Fruit fly (Drosophila melanogaster) whole organism, embryonic: ENCODE measurements around the gene brat.

Experiments used
- Antp ChIP-seq: fragments of 200-800 bp; sonication (Bioruptor generic); optimal IDR thresholded peaks from 3 replicates; lab custom pipeline; 2016; ENCODE audit warnings: missing biosample characterization, missing genetic modification characterization
- Blimp-1 ChIP-seq: fragments of 200-800 bp; sonication (Bioruptor generic); optimal IDR thresholded peaks from 3 replicates; lab custom pipeline; 2018; ENCODE audit warnings: missing biosample characterization, missing genetic modification characterization, mild to moderate bottlenecking, moderate library complexity, missing genetic modification reagents
- CG13775 ChIP-seq: fragments of 200-800 bp; sonication (Bioruptor generic); optimal IDR thresholded peaks from 3 replicates; lab custom pipeline; 2017; ENCODE audit warnings: missing biosample characterization, mild to moderate bottlenecking, missing genetic modification characterization
- CG13894 ChIP-seq: fragments of 200-800 bp; sonication (Bioruptor generic); optimal IDR thresholded peaks from 3 replicates; lab custom pipeline; 2018; ENCODE audit warnings: missing biosample characterization, mild to moderate bottlenecking, missing genetic modification characterization, moderate library complexity
- CG14050 ChIP-seq: fragments of 200-800 bp; sonication (Bioruptor generic); IDR thresholded peaks from 3 replicates; pipeline ENCODE4 v1.3.6; 2022; ENCODE audit warnings: missing biosample characterization, missing genetic modification characterization
- CG14965 ChIP-seq: fragments of 200-800 bp; sonication (Bioruptor generic); optimal IDR thresholded peaks from 2 replicates; lab custom pipeline; 2016; ENCODE audit warnings: missing biosample characterization, missing genetic modification characterization, borderline replicate concordance
- CG15073 ChIP-seq: fragments of 200-800 bp; sonication (Bioruptor generic); optimal IDR thresholded peaks from 2 replicates; lab custom pipeline; 2016; ENCODE audit warnings: missing biosample characterization, missing genetic modification characterization
- CG17186 ChIP-seq: fragments of 200-800 bp; sonication (Bioruptor generic); optimal IDR thresholded peaks from 3 replicates; lab custom pipeline; 2017; ENCODE audit warnings: missing biosample characterization, missing genetic modification reagents, missing genetic modification characterization
- CG17361 ChIP-seq: fragments of 200-800 bp; sonication (Bioruptor generic); IDR thresholded peaks from 3 replicates; pipeline ENCODE4 v1.3.6; 2022; ENCODE audit warnings: missing biosample characterization, missing genetic modification characterization
- CG17568 ChIP-seq: fragments of 200-800 bp; sonication (Bioruptor generic); optimal IDR thresholded peaks from 2 replicates; lab custom pipeline; 2018; ENCODE audit warnings: missing biosample characterization, mild to moderate bottlenecking, missing genetic modification characterization, moderate library complexity
- CG2199 ChIP-seq: fragments of 200-800 bp; sonication (Bioruptor generic); IDR thresholded peaks from 3 replicates; pipeline ENCODE4 v1.3.6; 2022; ENCODE audit warnings: missing biosample characterization, missing genetic modification characterization
- CG4282 ChIP-seq: fragments of 200-800 bp; sonication (Bioruptor generic); optimal IDR thresholded peaks from 2 replicates; lab custom pipeline; 2016; ENCODE audit warnings: missing biosample characterization, missing genetic modification characterization
- CG4617 ChIP-seq: fragments of 200-800 bp; sonication (Bioruptor generic); optimal IDR thresholded peaks from 3 replicates; lab custom pipeline; 2016; ENCODE audit warnings: missing biosample characterization, missing genetic modification characterization, borderline replicate concordance
- CG4854 ChIP-seq: fragments of 200-800 bp; sonication (Bioruptor generic); optimal IDR thresholded peaks from 2 replicates; lab custom pipeline; 2016; ENCODE audit warnings: missing biosample characterization, missing genetic modification characterization, inconsistent platforms
- CG6689 ChIP-seq: fragments of 200-800 bp; sonication (Bioruptor generic); IDR thresholded peaks from 2 replicates; pipeline ENCODE4 v1.3.6; 2022; ENCODE audit warnings: missing biosample characterization, missing genetic modification characterization
- CG7372 ChIP-seq: fragments of 200-800 bp; sonication (Bioruptor generic); IDR thresholded peaks from 2 replicates; pipeline ENCODE4 v1.3.6; 2022; ENCODE audit warnings: missing biosample characterization, missing genetic modification characterization
- CG7745 ChIP-seq: fragments of 200-800 bp; sonication (Bioruptor generic); optimal IDR thresholded peaks from 2 replicates; lab custom pipeline; 2018; ENCODE audit warnings: missing biosample characterization, mild to moderate bottlenecking, missing genetic modification characterization, moderate library complexity
- CG7786 ChIP-seq: fragments of 200-800 bp; sonication (Bioruptor generic); optimal IDR thresholded peaks from 2 replicates; lab custom pipeline; 2016; ENCODE audit warnings: missing biosample characterization, missing genetic modification characterization
- CG9437 ChIP-seq: fragments of 200-800 bp; sonication (Bioruptor generic); optimal IDR thresholded peaks from 2 replicates; lab custom pipeline; 2018; ENCODE audit warnings: missing biosample characterization, mild to moderate bottlenecking, missing genetic modification characterization
- Dll ChIP-seq: fragments of 200-800 bp; sonication (Bioruptor generic); IDR thresholded peaks from 4 replicates; pipeline ENCODE4 v1.3.6; 2022; ENCODE audit warnings: missing biosample characterization, missing genetic modification characterization; ENCODE audit not compliant: partially characterized antibody
- E2f2 ChIP-seq: fragments of 200-800 bp; sonication (Bioruptor generic); IDR thresholded peaks from 2 replicates; pipeline ENCODE4 v1.3.6; 2022; ENCODE audit warnings: missing biosample characterization, missing genetic modification characterization
- Fer3 ChIP-seq: fragments of 200-800 bp; sonication (Bioruptor generic); optimal IDR thresholded peaks from 2 replicates; lab custom pipeline; 2018; ENCODE audit warnings: missing biosample characterization, mild to moderate bottlenecking, missing genetic modification characterization, moderate library complexity
- HLH4C ChIP-seq: fragments of 200-800 bp; sonication (Bioruptor generic); IDR thresholded peaks from 3 replicates; pipeline ENCODE4 v1.3.6; 2022; ENCODE audit warnings: missing biosample characterization, missing genetic modification characterization; ENCODE audit not compliant: partially characterized antibody
- HLHmδ ChIP-seq: fragments of 200-800 bp; sonication (Bioruptor generic); optimal IDR thresholded peaks from 2 replicates; lab custom pipeline; 2018; ENCODE audit warnings: missing biosample characterization, mild to moderate bottlenecking, missing genetic modification characterization, moderate library complexity
- Hr39 ChIP-seq: fragments of >200 bp; optimal IDR thresholded peaks from 2 replicates; lab custom pipeline; 2017
- Nf-YB ChIP-seq: fragments of 200-800 bp; sonication (Bioruptor generic); optimal IDR thresholded peaks from 3 replicates; lab custom pipeline; 2019; ENCODE audit warnings: missing biosample characterization, mild to moderate bottlenecking, missing genetic modification characterization, moderate library complexity
- Pdp1 ChIP-seq, 2 experiments: fragments of 200-800 bp; sonication (Bioruptor generic); optimal IDR thresholded peaks; 3 replicates each; lab custom pipeline; 2016; ENCODE audit warnings: missing biosample characterization in 2 of 2, missing genetic modification characterization in 2 of 2, mild to moderate bottlenecking in 1 of 2, moderate library complexity in 1 of 2
- TFAM ChIP-seq: fragments of 200-800 bp; sonication (Bioruptor generic); optimal IDR thresholded peaks from 2 replicates; lab custom pipeline; 2017; ENCODE audit warnings: missing biosample characterization, missing genetic modification characterization, inconsistent platforms
- Xbp1 ChIP-seq: fragments of 200-800 bp; sonication (Bioruptor generic); optimal IDR thresholded peaks from 3 replicates; lab custom pipeline; 2016; ENCODE audit warnings: missing biosample characterization, mild to moderate bottlenecking, missing genetic modification characterization
- bowl ChIP-seq: fragments of 200-800 bp; sonication (Bioruptor generic); IDR thresholded peaks from 2 replicates; pipeline ENCODE4 v1.3.6; 2022; ENCODE audit warnings: missing biosample characterization, missing genetic modification characterization
- crc ChIP-seq: fragments of 200-800 bp; sonication (Bioruptor generic); optimal IDR thresholded peaks from 2 replicates; lab custom pipeline; 2016; ENCODE audit warnings: missing biosample characterization, missing genetic modification characterization
- cwo ChIP-seq: fragments of 200-800 bp; sonication (Bioruptor generic); optimal IDR thresholded peaks from 3 replicates; lab custom pipeline; 2017; ENCODE audit warnings: missing biosample characterization, missing genetic modification characterization, mild to moderate bottlenecking, moderate library complexity, missing genetic modification reagents
- da ChIP-seq: fragments of 200-800 bp; sonication (Bioruptor generic); optimal IDR thresholded peaks from 2 replicates; lab custom pipeline; 2016; ENCODE audit warnings: missing biosample characterization, missing genetic modification characterization
- eve ChIP-seq, 2 experiments: fragments of >200 bp; optimal IDR thresholded peaks; 2 replicates each; lab custom pipeline; 2017; ENCODE audit warnings: missing biosample characterization in 2 of 2, missing genetic modification characterization in 2 of 2
- fru ChIP-seq: fragments of >200 bp; optimal IDR thresholded peaks from 2 replicates; lab custom pipeline; 2017
- gem ChIP-seq: fragments of 200-800 bp; sonication (Bioruptor generic); optimal IDR thresholded peaks from 2 replicates; lab custom pipeline; 2019; ENCODE audit warnings: missing biosample characterization, mild to moderate bottlenecking, missing genetic modification characterization, moderate library complexity
- grau ChIP-seq: fragments of 200-800 bp; optimal IDR thresholded peaks from 3 replicates; lab custom pipeline; 2019; ENCODE audit warnings: missing biosample characterization, mild to moderate bottlenecking, missing genetic modification characterization, moderate library complexity
- insv ChIP-seq, 2 experiments: fragments of 200-800 bp; sonication (Bioruptor generic); optimal IDR thresholded peaks; 3 replicates each; lab custom pipeline; 2016 to 2018; ENCODE audit warnings: missing biosample characterization in 2 of 2, missing genetic modification characterization in 2 of 2
- inv ChIP-seq: fragments of 200-800 bp; sonication (Bioruptor generic); IDR thresholded peaks from 2 replicates; pipeline ENCODE4 v1.3.6; 2022; ENCODE audit warnings: missing biosample characterization, missing genetic modification characterization; ENCODE audit not compliant: partially characterized antibody
- luna ChIP-seq: fragments of 200-800 bp; sonication (Bioruptor generic); optimal IDR thresholded peaks from 2 replicates; lab custom pipeline; 2016; ENCODE audit warnings: missing biosample characterization, missing genetic modification characterization
- mam ChIP-seq: fragments of 200-800 bp; sonication (Bioruptor generic); optimal IDR thresholded peaks from 3 replicates; lab custom pipeline; 2016; ENCODE audit warnings: missing biosample characterization, missing genetic modification characterization
- nmo ChIP-seq: fragments of 200-800 bp; sonication (Bioruptor generic); optimal IDR thresholded peaks from 2 replicates; lab custom pipeline; 2018; ENCODE audit warnings: missing biosample characterization, mild to moderate bottlenecking, missing genetic modification characterization, moderate library complexity
- pfk ChIP-seq: fragments of 200-800 bp; sonication (Bioruptor generic); optimal IDR thresholded peaks from 2 replicates; lab custom pipeline; 2018; ENCODE audit warnings: missing biosample characterization, mild to moderate bottlenecking, missing genetic modification characterization, moderate library complexity
- pita ChIP-seq: fragments of 200-800 bp; sonication (Bioruptor generic); optimal IDR thresholded peaks from 2 replicates; lab custom pipeline; 2017; ENCODE audit warnings: missing biosample characterization, mild to moderate bottlenecking, missing genetic modification characterization
- scrt ChIP-seq: fragments of 200-800 bp; sonication (Bioruptor generic); optimal IDR thresholded peaks from 2 replicates; lab custom pipeline; 2018; ENCODE audit warnings: missing biosample characterization, mild to moderate bottlenecking, missing genetic modification characterization, moderate library complexity
- sens ChIP-seq: fragments of 200-800 bp; sonication (Bioruptor generic); peaks from one replicate; lab custom pipeline; 2016; ENCODE audit warnings: missing biosample characterization, missing genetic modification characterization
- sens-2 ChIP-seq: fragments of 200-800 bp; sonication (Bioruptor generic); IDR thresholded peaks from 2 replicates; pipeline ENCODE4 v1.3.6; 2022; ENCODE audit warnings: missing biosample characterization, missing genetic modification characterization
- sima ChIP-seq: fragments of 200-800 bp; sonication (Bioruptor generic); optimal IDR thresholded peaks from 2 replicates; lab custom pipeline; 2016; ENCODE audit warnings: missing biosample characterization, missing genetic modification characterization
- sna ChIP-seq: fragments of 200-800 bp; sonication (Bioruptor generic); IDR thresholded peaks from 2 replicates; pipeline ENCODE4 v1.3.6; 2022; ENCODE audit warnings: missing biosample characterization, missing genetic modification characterization; ENCODE audit not compliant: partially characterized antibody
- stc ChIP-seq: fragments of 200-800 bp; sonication (Bioruptor generic); IDR thresholded peaks from 2 replicates; pipeline ENCODE4 v1.3.6; 2022; ENCODE audit warnings: missing biosample characterization, missing genetic modification characterization

brat gene

DNA sequence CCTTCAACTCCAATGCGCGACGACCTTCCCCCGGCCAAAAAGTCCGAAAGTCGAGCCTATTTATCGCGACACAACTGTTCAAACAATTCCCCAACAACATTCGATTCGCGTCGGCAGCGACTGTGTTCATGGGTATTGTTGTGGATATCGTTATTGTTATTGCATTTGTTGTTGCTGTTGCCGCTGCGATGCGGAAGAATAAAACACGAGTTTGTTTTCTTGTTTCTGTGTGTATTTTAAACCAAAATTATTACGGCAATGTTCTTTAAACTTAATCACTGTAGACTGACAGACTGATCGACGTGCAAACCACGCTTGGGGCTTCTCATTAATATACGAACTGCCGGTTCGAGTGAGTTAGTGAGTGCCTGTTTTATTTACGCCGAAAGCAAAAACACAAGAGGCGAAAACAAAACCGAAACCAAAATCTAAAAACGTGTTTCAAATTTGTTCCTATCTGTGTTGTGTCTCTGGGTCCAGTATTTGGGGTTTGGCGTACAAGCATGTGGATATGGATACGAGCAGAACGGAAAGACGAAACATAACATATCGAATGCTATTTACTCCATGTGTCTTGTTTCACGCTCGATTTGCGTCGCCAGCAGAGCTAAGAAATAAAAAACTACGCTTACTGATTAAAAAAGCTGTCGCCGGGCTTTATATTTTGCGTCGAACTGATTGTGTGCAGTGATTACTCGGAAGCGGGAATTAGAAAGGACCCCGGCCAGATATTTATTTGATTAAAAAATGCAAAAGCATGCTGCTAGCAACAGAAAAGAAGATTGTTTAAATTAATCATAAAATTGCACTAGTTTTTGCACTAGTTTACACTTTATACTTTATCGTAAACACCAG is 26.2 kb downstream of the brat start (continued):
- TF ChIP-seq Fer3 (no peak), CG4854 (GFP tag; lab: Kevin White, UChicago) (no peak), Antp (GFP tag; lab: Kevin White, UChicago) (no peak), CG7786 (GFP tag; lab: Kevin White, UChicago) (no peak), sima (no peak), HLH4C (GFP tag; lab: Robert Waterston, UW) (no peak), CG17568 (GFP tag; lab: Kevin White, UChicago) (no peak), sens-2 (no peak), sna (GFP tag; lab: Robert Waterston, UW) (no peak), CG14965 (GFP tag; lab: Kevin White, UChicago) (no peak), Nf-YB (no peak), Pdp1 (GFP tag; optimal IDR thresholded peaks at IDR 0.05; lab: Kevin White, UChicago) (no peak), CG7745 (tag; lab: Kevin White, UChicago) (no peak), da (GFP tag; lab: Kevin White, UChicago) (no peak), Dll (no peak), scrt (GFP tag; lab: Kevin White, UChicago) (no peak), luna (GFP tag; lab: Kevin White, UChicago) (no peak), CG4282 (GFP tag; lab: Kevin White, UChicago) (no peak), CG17361 (no peak), pita (GFP tag; lab: Kevin White, UChicago) (no peak), CG2199 (peak; percentile 72), CG13894 (tag; lab: Kevin White, UChicago) (peak; percentile 2), grau (peak; percentile 26), CG13775 (GFP tag; lab: Kevin White, UChicago) (no peak), nmo (GFP tag; lab: Kevin White, UChicago) (no peak), inv (no peak), fru (lab: Kevin White, UChicago) (no peak), CG4617 (no peak), mam (GFP tag; lab: Kevin White, UChicago) (no peak), gem (tag; lab: Kevin White, UChicago) (no peak), E2f2 (GFP tag; lab: Robert Waterston, UW) (no peak), eve (GFP tag; optimal IDR thresholded peaks at IDR 0.05; lab: Kevin White, UChicago) (peak in 1 of 2 experiments; percentile 9), pfk (peak; percentile 84), stc (GFP tag; lab: Robert Waterston, UW) (0 out of 2 replicates have a peak, but pooled peaks have one; percentile 2), insv (GFP tag; optimal IDR thresholded peaks at IDR 0.05; lab: Kevin White, UChicago) (no peak), Xbp1 (GFP tag; lab: Kevin White, UChicago) (no peak), CG14050 (GFP tag; lab: Robert Waterston, UW) (no peak), CG6689 (GFP tag; lab: Robert Waterston, UW) (no peak), cwo (GFP tag; lab: Kevin White, UChicago) (no peak), HLHmδ (GFP tag; lab: Kevin White, UChicago) (peak; percentile 43), CG7372 (GFP tag; lab: Robert Waterston, UW) (no peak), CG9437 (peak; percentile 6), crc (GFP tag; lab: Kevin White, UChicago) (no peak), CG15073 (GFP tag; lab: Kevin White, UChicago) (peak; percentile 94), Blimp-1 (GFP tag; lab: Kevin White, UChicago) (no peak), Hr39 (lab: Kevin White, UChicago) (no peak), bowl (no peak), sens (GFP tag; lab: Kevin White, UChicago) (peak; percentile 65), TFAM (GFP tag; lab: Kevin White, UChicago) (no peak), CG17186 (GFP tag; lab: Kevin White, UChicago) (no peak)
